ENCODE assay signal across 1 worm cellular context in genomic region chrV:13009843-13010242, ce11.
TF ChIP-seq lines count a peak whose summit lies in the region.

No protein-coding gene starts in this region.

TF ChIP-seq in whole organism, L1 larva, 84 proteins besides CTCF, POLR2A, EP300 and RAD21 (continued from another document):
- TF ChIP-seq lir-3 (tag; optimal IDR thresholded peaks at IDR 0.05; lab: Kevin White, UChicago; ENCODE audit: poor library complexity) (no peak), ama-1 (optimal IDR thresholded peaks at IDR 0.05; lab: Kevin White, UChicago) (no peak), tbx-2 (tag; optimal IDR thresholded peaks at IDR 0.05; lab: Kevin White, UChicago) (peak; percentile 22), ztf-4 (tag; optimal IDR thresholded peaks at IDR 0.05; lab: Kevin White, UChicago) (no peak), nhr-77 (tag; optimal IDR thresholded peaks at IDR 0.05; lab: Kevin White, UChicago) (no peak), aly-2 (tag; optimal IDR thresholded peaks at IDR 0.05; lab: Kevin White, UChicago) (no peak), mep-1 (tag; optimal IDR thresholded peaks at IDR 0.05; lab: Kevin White, UChicago) (no peak)
TF ChIP-seq in whole organism, L1 larva: peak in this region for 16.
